Worm (Caenorhabditis elegans): Measurements from ENCODE around the gene W08A12.2.

- TF ChIP-seq ztf-4 (tag; optimal IDR thresholded peaks at IDR 0.05): no peak
- no peak for TF ChIP-seq nhr-77 (tag; optimal IDR thresholded peaks at IDR 0.05)
- no peak for TF ChIP-seq unc-30 (tag; optimal IDR thresholded peaks at IDR 0.05)
- no peak for TF ChIP-seq elt-2 (tag; optimal IDR thresholded peaks at IDR 0.05)
Measured at ce11 chrV:3712192-3712591, 26.5 kb upstream of the W08A12.2 start.

Measured in whole organism, L1 larva.